Fruit fly (Drosophila melanogaster) whole organism, wandering third instar larva: ENCODE results near the gene rha.

ENCODE experiments used
- Abd-B ChIP-seq: fragments of >200 bp; optimal IDR thresholded peaks from 2 replicates; lab custom pipeline; 2017; ENCODE audit warnings: missing biosample characterization, missing genetic modification characterization
- CG32264 ChIP-seq: fragments of 200-800 bp; sonication (Bioruptor generic); optimal IDR thresholded peaks from 2 replicates; lab custom pipeline; 2016; ENCODE audit warnings: missing biosample characterization, missing genetic modification characterization
- CG9705 ChIP-seq: fragments of 200-800 bp; sonication (Bioruptor generic); optimal IDR thresholded peaks from 2 replicates; lab custom pipeline; 2018; ENCODE audit warnings: missing biosample characterization, mild to moderate bottlenecking, missing genetic modification characterization
- CrebA ChIP-seq: fragments of 200-800 bp; sonication (Bioruptor generic); optimal IDR thresholded peaks from 2 replicates; lab custom pipeline; 2016; ENCODE audit warnings: missing biosample characterization, mild to moderate bottlenecking, missing genetic modification characterization, borderline replicate concordance
- Dfd ChIP-seq: fragments of >200 bp; optimal IDR thresholded peaks from 2 replicates; lab custom pipeline; 2017; ENCODE audit warnings: missing biosample characterization, missing genetic modification characterization
- Dif ChIP-seq: fragments of 200-275, 200-300 bp; sonication (Bioruptor generic); optimal IDR thresholded peaks from 2 replicates; lab custom pipeline; 2018; ENCODE audit warnings: missing biosample characterization, missing genetic modification characterization; ENCODE audit not compliant: partially characterized antibody
- HLH106 ChIP-seq: fragments of 200-800 bp; optimal IDR thresholded peaks from 3 replicates; lab custom pipeline; 2019; ENCODE audit warnings: missing biosample characterization, mild to moderate bottlenecking, missing genetic modification characterization, moderate library complexity
- Hnf4 ChIP-seq: fragments of 200-800 bp; sonication (Bioruptor generic); optimal IDR thresholded peaks from 2 replicates; lab custom pipeline; 2016; ENCODE audit warnings: missing biosample characterization, mild to moderate bottlenecking, missing genetic modification characterization
- Hr78 ChIP-seq: fragments of >200 bp; optimal IDR thresholded peaks from 2 replicates; lab custom pipeline; 2017; ENCODE audit warnings: missing biosample characterization, missing genetic modification characterization
- Hr83 ChIP-seq: fragments of 200-300 bp; sonication (Bioruptor generic); optimal IDR thresholded peaks from 2 replicates; lab custom pipeline; 2016; ENCODE audit warnings: missing biosample characterization, mild to moderate bottlenecking, missing genetic modification characterization, moderate library complexity; ENCODE audit not compliant: poor library complexity, severe bottlenecking
- Jra ChIP-seq: sonication (Bioruptor generic); optimal IDR thresholded peaks from 2 replicates; lab custom pipeline; 2016; ENCODE audit warnings: missing biosample characterization, missing genetic modification characterization
- Mio ChIP-seq: sonication (Bioruptor generic); optimal IDR thresholded peaks from 2 replicates; lab custom pipeline; 2016; ENCODE audit warnings: missing biosample characterization, missing genetic modification characterization
- Myc ChIP-seq: fragments of >200 bp; optimal IDR thresholded peaks from 2 replicates; lab custom pipeline; 2017
- OdsH ChIP-seq: fragments of 200-800 bp; sonication (Bioruptor generic); optimal IDR thresholded peaks from 2 replicates; lab custom pipeline; 2016; ENCODE audit warnings: missing biosample characterization, mild to moderate bottlenecking, missing genetic modification characterization
- Rel ChIP-seq, 2 experiments: fragments of 200-800 bp; sonication (Bioruptor generic) in 1 of 2; optimal IDR thresholded peaks; 2 replicates in 1 of 2; 3 replicates in 1 of 2; lab custom pipeline; 2016 to 2019; ENCODE audit warnings: mild to moderate bottlenecking in 2 of 2, missing biosample characterization in 2 of 2, missing genetic modification characterization in 2 of 2, moderate library complexity in 1 of 2
- Vsx2 ChIP-seq: fragments of 200-300, 225-300 bp; sonication (Bioruptor generic); optimal IDR thresholded peaks from 2 replicates; lab custom pipeline; 2018; ENCODE audit warnings: missing biosample characterization, missing genetic modification characterization; ENCODE audit not compliant: partially characterized antibody
- br ChIP-seq: fragments of 200-800 bp; sonication (Bioruptor generic); optimal IDR thresholded peaks from 2 replicates; lab custom pipeline; 2016; ENCODE audit warnings: missing biosample characterization, missing genetic modification characterization
- brk ChIP-seq: fragments of 200-800 bp; sonication (Bioruptor generic); optimal IDR thresholded peaks from 2 replicates; lab custom pipeline; 2016; ENCODE audit warnings: missing biosample characterization, mild to moderate bottlenecking, missing genetic modification characterization
- dl ChIP-seq, 2 experiments: fragments of 175-275, 200-275 bp in 1 of 2; fragments of 200-275 bp in 1 of 2; sonication (Bioruptor generic); optimal IDR thresholded peaks; lab custom pipeline; 2018; ENCODE audit warnings: mild to moderate bottlenecking in 2 of 2, missing biosample characterization in 2 of 2, missing genetic modification characterization in 2 of 2, moderate library complexity in 2 of 2; ENCODE audit not compliant: partially characterized antibody in 2 of 2, insufficient read depth in 1 of 2
- dmrt93B ChIP-seq: fragments of 200-800 bp; sonication (Bioruptor generic); optimal IDR thresholded peaks from 2 replicates; lab custom pipeline; 2018; ENCODE audit warnings: missing biosample characterization, mild to moderate bottlenecking, missing genetic modification characterization
- dsf ChIP-seq: sonication (Bioruptor generic); optimal IDR thresholded peaks from 2 replicates; lab custom pipeline; 2016; ENCODE audit warnings: missing biosample characterization, missing genetic modification characterization, borderline replicate concordance
- foxo ChIP-seq, 2 experiments: fragments of 200-800 bp; sonication (Bioruptor generic); optimal IDR thresholded peaks; 2 replicates in 1 of 2; 3 replicates in 1 of 2; lab custom pipeline; 2016 to 2017; ENCODE audit warnings: missing biosample characterization in 2 of 2, missing genetic modification characterization in 2 of 2
- fru ChIP-seq: fragments of 200-800 bp; sonication (Bioruptor generic); optimal IDR thresholded peaks from 3 replicates; lab custom pipeline; 2016; ENCODE audit warnings: missing biosample characterization, mild to moderate bottlenecking, missing genetic modification characterization
- h ChIP-seq: fragments of 200-800 bp; sonication (Bioruptor generic); optimal IDR thresholded peaks from 3 replicates; lab custom pipeline; 2016; ENCODE audit warnings: missing biosample characterization, mild to moderate bottlenecking, missing genetic modification characterization
- pan ChIP-seq: fragments of >200 bp; optimal IDR thresholded peaks from 2 replicates; lab custom pipeline; 2017
- psq ChIP-seq: fragments of 200-800 bp; sonication (Bioruptor generic); optimal IDR thresholded peaks from 3 replicates; lab custom pipeline; 2017; ENCODE audit warnings: missing biosample characterization, mild to moderate bottlenecking, missing genetic modification characterization, moderate library complexity
- rgr ChIP-seq: fragments of 200-800 bp; sonication (Bioruptor generic); optimal IDR thresholded peaks from 3 replicates; lab custom pipeline; 2016; ENCODE audit warnings: missing biosample characterization, mild to moderate bottlenecking, missing genetic modification characterization
- sage ChIP-seq: fragments of 200-800 bp; sonication (Bioruptor generic); optimal IDR thresholded peaks from 2 replicates; lab custom pipeline; 2016; ENCODE audit warnings: missing biosample characterization, mild to moderate bottlenecking, missing genetic modification characterization
- tai ChIP-seq: sonication (Bioruptor generic); optimal IDR thresholded peaks from 2 replicates; lab custom pipeline; 2016; ENCODE audit warnings: missing biosample characterization, missing genetic modification characterization
- usp ChIP-seq: fragments of >200 bp; optimal IDR thresholded peaks from 2 replicates; lab custom pipeline; 2017; ENCODE audit warnings: missing biosample characterization, missing genetic modification characterization

The rha gene

DNA sequence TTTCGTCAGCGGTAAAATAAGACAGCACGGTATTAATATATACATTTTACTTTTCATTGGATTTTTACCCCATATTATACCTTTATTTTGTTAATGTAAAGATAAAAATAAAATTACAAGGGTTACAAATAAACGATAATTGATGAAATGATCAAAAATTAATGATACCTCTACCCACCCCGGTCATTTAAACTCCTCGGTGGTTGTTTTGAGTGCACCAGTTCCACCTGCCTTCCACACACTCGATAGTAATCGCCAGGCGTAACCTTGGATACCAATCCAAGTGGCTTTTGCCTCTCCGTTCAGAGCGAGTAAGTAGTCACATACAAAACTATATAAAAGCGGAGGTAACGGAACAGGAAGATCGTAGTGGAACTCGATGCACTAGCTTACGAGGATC is at the start of gene rha:
TSS of gene rha (plus strand) at position 301 of the 400 bp plus-strand sequence.
- TF ChIP-seq brk (GFP tag; lab: Kevin White, UChicago) (no peak), Hnf4 (no peak), Rel (GFP tag; optimal IDR thresholded peaks at IDR 0.05; lab: Kevin White, UChicago) (no peak), Rel (tag; optimal IDR thresholded peaks at IDR 0.05; lab: Kevin White, UChicago) (no peak), h (GFP tag; lab: Kevin White, UChicago) (no peak), HLH106 (tag; lab: Kevin White, UChicago) (no peak), dmrt93B (GFP tag; lab: Kevin White, UChicago) (no peak), Jra (GFP tag; lab: Kevin White, UChicago) (no peak), pan (lab: Kevin White, UChicago) (no peak), Dfd (GFP tag; lab: Kevin White, UChicago) (no peak)

- peak; percentile 21 for TF ChIP-seq rgr
- peak; percentile 16 for TF ChIP-seq OdsH
- TF ChIP-seq tai (GFP tag; lab: Kevin White, UChicago) = no peak
- peak; percentile 64 for TF ChIP-seq h (GFP tag; lab: Kevin White, UChicago)
- no peak for TF ChIP-seq Myc (lab: Kevin White, UChicago)
- TF ChIP-seq CrebA (GFP tag; lab: Kevin White, UChicago) = peak; percentile 93
- peak; percentile 74 for TF ChIP-seq brk (GFP tag; lab: Kevin White, UChicago)
- TF ChIP-seq CG32264 (GFP tag; lab: Kevin White, UChicago) = no peak
- TF ChIP-seq Rel (GFP tag; optimal IDR thresholded peaks at IDR 0.05; lab: Kevin White, UChicago) = peak; percentile 85
- no peak for TF ChIP-seq Rel (tag; optimal IDR thresholded peaks at IDR 0.05; lab: Kevin White, UChicago)
- peak; percentile 67 for TF ChIP-seq sage (GFP tag; lab: Kevin White, UChicago)
- TF ChIP-seq, all 38 proteins: peak for 7
These were observed 47.2 kb upstream of the rha start, which contains the start of gene CG31098 for dm6 chr3R:25292864-25293284. TSS of gene CG31098 (minus strand) at chr3R:25292977.

- no peak for TF ChIP-seq Abd-B (GFP tag; lab: Kevin White, UChicago)
- TF ChIP-seq Hr83 (GFP tag; lab: Kevin White, UChicago) = peak; percentile 12
- no peak for TF ChIP-seq Mio (GFP tag; lab: Kevin White, UChicago)
- TF ChIP-seq h (GFP tag; lab: Kevin White, UChicago) = peak; percentile 93
- no peak for TF ChIP-seq psq (GFP tag; lab: Kevin White, UChicago)
- peak in 1 of 2 experiments; percentile 60 for TF ChIP-seq dl (GFP tag; optimal IDR thresholded peaks at IDR 0.05; lab: Kevin White, UChicago; ENCODE audit: insufficient read depth in 1 of 2, partially characterized antibody in 2 of 2)
- peak; percentile 39 for TF ChIP-seq fru (GFP tag; lab: Kevin White, UChicago)
- peak; percentile 7 for TF ChIP-seq Dif (GFP tag; lab: Kevin White, UChicago)
- TF ChIP-seq dsf = no peak
- TF ChIP-seq rgr = peak; percentile 33
- no peak for TF ChIP-seq Myc (lab: Kevin White, UChicago)
- TF ChIP-seq dmrt93B (GFP tag; lab: Kevin White, UChicago) = no peak
- TF ChIP-seq Rel (GFP tag; optimal IDR thresholded peaks at IDR 0.05; lab: Kevin White, UChicago) = no peak
- TF ChIP-seq Rel (tag; optimal IDR thresholded peaks at IDR 0.05; lab: Kevin White, UChicago) = peak; percentile 84
- TF ChIP-seq CrebA (GFP tag; lab: Kevin White, UChicago) = peak; percentile 82
- TF ChIP-seq Jra (GFP tag; lab: Kevin White, UChicago) = peak; percentile 32
- peak; percentile 40 for TF ChIP-seq Hnf4
- peak; percentile 14 for TF ChIP-seq br (GFP tag; lab: Kevin White, UChicago)
- TF ChIP-seq Vsx2 = peak; percentile 37
- TF ChIP-seq sage (GFP tag; lab: Kevin White, UChicago) = peak; percentile 7
These were observed 44.6 kb upstream of the rha start, which contains the start of gene CG31102 for dm6 chr3R:25295320-25296020. TSS of gene CG31102 (minus strand) at chr3R:25295594.

DNA sequence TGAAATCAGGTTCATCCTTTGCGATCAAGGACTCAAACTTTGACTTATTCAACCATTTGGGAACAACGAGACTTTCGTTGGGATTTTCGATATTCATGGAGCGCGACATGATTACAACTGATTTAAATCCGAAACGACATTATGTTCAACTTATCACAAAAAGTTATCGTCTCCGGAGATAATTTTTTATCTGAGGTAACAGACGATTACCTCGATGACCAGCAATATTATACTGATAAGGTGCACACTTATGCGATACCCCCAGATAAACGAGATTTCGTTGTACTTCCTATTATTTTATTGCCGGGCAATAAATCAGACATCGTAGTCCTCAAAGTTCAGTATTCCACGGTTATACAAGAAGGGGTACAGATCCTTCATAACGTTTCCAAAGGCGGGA is 42.4 kb upstream of the rha start, which contains the start of gene CG31097:
TSS of gene CG31097 (minus strand) at position 101 of the 400 bp plus-strand sequence.
- TF ChIP-seq tai (GFP tag; lab: Kevin White, UChicago) (no peak), usp (GFP tag; lab: Kevin White, UChicago) (no peak), fru (GFP tag; lab: Kevin White, UChicago) (no peak), Hr78 (GFP tag; lab: Kevin White, UChicago) (no peak), CG9705 (GFP tag; lab: Kevin White, UChicago) (no peak), psq (GFP tag; lab: Kevin White, UChicago) (no peak), foxo (GFP tag; optimal IDR thresholded peaks at IDR 0.05; lab: Kevin White, UChicago) (no peak)
